Fruit fly (Drosophila melanogaster) whole organism, embryonic: ENCODE results near the gene CG45488.

ENCODE experiments used
- Adf1 ChIP-seq: fragments of 200-800 bp; sonication (Bioruptor generic); IDR thresholded peaks from 2 replicates; pipeline ENCODE4 v1.3.6; 2022; ENCODE audit warnings: missing biosample characterization, missing genetic modification characterization
- Asciz ChIP-seq: fragments of 200-800 bp; sonication (Bioruptor generic); optimal IDR thresholded peaks from 2 replicates; lab custom pipeline; 2017; ENCODE audit warnings: missing biosample characterization, mild to moderate bottlenecking, missing genetic modification characterization, missing genetic modification reagents
- Atf3 ChIP-seq: fragments of 200-800 bp; sonication (Bioruptor generic); optimal IDR thresholded peaks from 3 replicates; lab custom pipeline; 2016; ENCODE audit warnings: missing biosample characterization, missing genetic modification characterization
- BEAF-32 ChIP-seq: fragments of 200-800 bp; sonication (Bioruptor generic); optimal IDR thresholded peaks from 3 replicates; lab custom pipeline; 2017; ENCODE audit warnings: missing biosample characterization, missing genetic modification characterization, mild to moderate bottlenecking, moderate library complexity, missing genetic modification reagents
- CG10979 ChIP-seq: fragments of 200-800 bp; sonication (Bioruptor generic); optimal IDR thresholded peaks from 2 replicates; lab custom pipeline; 2018; ENCODE audit warnings: missing biosample characterization, mild to moderate bottlenecking, missing genetic modification characterization, moderate library complexity
- CG11093 ChIP-seq: fragments of 200-800 bp; sonication (Bioruptor generic); IDR thresholded peaks from 3 replicates; pipeline ENCODE4 v1.3.6; 2022; ENCODE audit warnings: missing biosample characterization, missing genetic modification characterization
- CG11504 ChIP-seq: fragments of 200-800 bp; sonication (Bioruptor generic); optimal IDR thresholded peaks from 3 replicates; lab custom pipeline; 2019; ENCODE audit warnings: missing biosample characterization, mild to moderate bottlenecking, missing genetic modification characterization, moderate library complexity
- CG11695 ChIP-seq: fragments of 200-800 bp; sonication (Bioruptor generic); IDR thresholded peaks from 3 replicates; pipeline ENCODE4 v1.3.6; 2022; ENCODE audit warnings: missing biosample characterization, missing genetic modification characterization
- CG16813 ChIP-seq: fragments of 200-800 bp; sonication (Bioruptor generic); IDR thresholded peaks from 3 replicates; pipeline ENCODE4 v1.3.6; 2022; ENCODE audit warnings: missing biosample characterization, missing genetic modification characterization; ENCODE audit not compliant: partially characterized antibody
- CG17912 ChIP-seq: fragments of 200-800 bp; sonication (Bioruptor generic); optimal IDR thresholded peaks from 2 replicates; lab custom pipeline; 2018; ENCODE audit warnings: missing biosample characterization, mild to moderate bottlenecking, missing genetic modification characterization
- CG1832 ChIP-seq: fragments of 200-800 bp; sonication (Bioruptor generic); optimal IDR thresholded peaks from 2 replicates; lab custom pipeline; 2017; ENCODE audit warnings: missing biosample characterization, mild to moderate bottlenecking, missing genetic modification characterization, inconsistent platforms
- CG2120 ChIP-seq: fragments of 200-800 bp; sonication (Bioruptor generic); optimal IDR thresholded peaks from 3 replicates; lab custom pipeline; 2016; ENCODE audit warnings: missing biosample characterization, missing genetic modification characterization
- CG31441 ChIP-seq: fragments of 200-800 bp; sonication (Bioruptor generic); IDR thresholded peaks from 2 replicates; pipeline ENCODE4 v1.3.6; 2022; ENCODE audit warnings: missing biosample characterization, missing genetic modification characterization
- CG32767 ChIP-seq: fragments of 200-800 bp; sonication (Bioruptor generic); IDR thresholded peaks from 2 replicates; pipeline ENCODE4 v1.3.6; 2022; ENCODE audit warnings: missing biosample characterization, missing genetic modification characterization
- CG33557 ChIP-seq: fragments of 200-800 bp; sonication (Bioruptor generic); optimal IDR thresholded peaks from 2 replicates; lab custom pipeline; 2019; ENCODE audit warnings: missing biosample characterization, mild to moderate bottlenecking, missing genetic modification characterization, moderate library complexity
- CG3407 ChIP-seq: fragments of 200-800 bp; sonication (Bioruptor generic); optimal IDR thresholded peaks from 2 replicates; lab custom pipeline; 2018; ENCODE audit warnings: missing biosample characterization, mild to moderate bottlenecking, missing genetic modification characterization
- CG3995 ChIP-seq: fragments of 200-800 bp; sonication (Bioruptor generic); optimal IDR thresholded peaks from 3 replicates; lab custom pipeline; 2016; ENCODE audit warnings: missing biosample characterization, missing genetic modification characterization
- CG4360 ChIP-seq: fragments of 200-800 bp; sonication (Bioruptor generic); IDR thresholded peaks from 2 replicates; pipeline ENCODE4 v1.3.6; 2022; ENCODE audit warnings: missing biosample characterization, missing genetic modification characterization
- CG6765 ChIP-seq: fragments of 200-800 bp; sonication (Bioruptor generic); optimal IDR thresholded peaks from 3 replicates; lab custom pipeline; 2017; ENCODE audit warnings: missing biosample characterization, mild to moderate bottlenecking, missing genetic modification characterization
- CG9437 ChIP-seq: fragments of 200-800 bp; sonication (Bioruptor generic); optimal IDR thresholded peaks from 2 replicates; lab custom pipeline; 2018; ENCODE audit warnings: missing biosample characterization, mild to moderate bottlenecking, missing genetic modification characterization
- CTCF ChIP-seq: fragments of 200-800 bp; sonication (Bioruptor generic); optimal IDR thresholded peaks from 2 replicates; lab custom pipeline; 2017; ENCODE audit warnings: missing biosample characterization, mild to moderate bottlenecking, missing genetic modification characterization, moderate library complexity
- CoRest ChIP-seq: fragments of 200-800 bp; sonication (Bioruptor generic); optimal IDR thresholded peaks from 3 replicates; lab custom pipeline; 2018; ENCODE audit warnings: missing biosample characterization, mild to moderate bottlenecking, missing genetic modification characterization, moderate library complexity
- CrebB ChIP-seq: fragments of 200-800 bp; sonication (Bioruptor generic); optimal IDR thresholded peaks from 3 replicates; lab custom pipeline; 2018; ENCODE audit warnings: missing biosample characterization, mild to moderate bottlenecking, missing genetic modification characterization
- Deaf1 ChIP-seq: fragments of 200-800 bp; optimal IDR thresholded peaks from 3 replicates; lab custom pipeline; 2019; ENCODE audit warnings: missing biosample characterization, mild to moderate bottlenecking, missing genetic modification characterization, moderate library complexity
- Doc3 ChIP-seq: fragments of 200-800 bp; sonication (Bioruptor generic); IDR thresholded peaks from 3 replicates; pipeline ENCODE4 v1.3.6; 2022; ENCODE audit warnings: missing biosample characterization, missing genetic modification characterization; ENCODE audit not compliant: partially characterized antibody
- Gsc ChIP-seq: fragments of 200-800 bp; sonication (Bioruptor generic); IDR thresholded peaks from 2 replicates; pipeline ENCODE4 v1.3.6; 2022; ENCODE audit warnings: missing biosample characterization, missing genetic modification characterization
- HmgD ChIP-seq: fragments of 200-800 bp; sonication (Bioruptor generic); optimal IDR thresholded peaks from 3 replicates; lab custom pipeline; 2016; ENCODE audit warnings: missing biosample characterization, missing genetic modification characterization
- Med ChIP-seq: fragments of 200-800 bp; sonication (Bioruptor generic); peaks from one replicate; lab custom pipeline; 2016; ENCODE audit warnings: missing biosample characterization, missing genetic modification characterization, mild to moderate bottlenecking, inconsistent platforms, moderate library complexity
- Meics ChIP-seq: fragments of 200-800 bp; sonication (Bioruptor generic); optimal IDR thresholded peaks from 2 replicates; lab custom pipeline; 2017; ENCODE audit warnings: missing biosample characterization, mild to moderate bottlenecking, missing genetic modification characterization
- Nf-YC ChIP-seq: fragments of 200-800 bp; optimal IDR thresholded peaks from 3 replicates; lab custom pipeline; 2019; ENCODE audit warnings: missing biosample characterization, mild to moderate bottlenecking, missing genetic modification characterization, moderate library complexity
- Oli ChIP-seq: fragments of 200-800 bp; sonication (Bioruptor generic); optimal IDR thresholded peaks from 2 replicates; lab custom pipeline; 2018; ENCODE audit warnings: missing biosample characterization, mild to moderate bottlenecking, missing genetic modification characterization, moderate library complexity
- Sry-β ChIP-seq: fragments of 200-800 bp; sonication (Bioruptor generic); optimal IDR thresholded peaks from 2 replicates; lab custom pipeline; 2018; ENCODE audit warnings: missing biosample characterization, mild to moderate bottlenecking, missing genetic modification characterization, moderate library complexity
- Trl ChIP-seq, 3 experiments: fragments of >200 bp in 2 of 3; fragments of 200-800 bp in 1 of 3; sonication (Bioruptor generic) in 1 of 3; optimal IDR thresholded peaks; 2 replicates in 1 of 3; 3 replicates in 2 of 3; lab custom pipeline; 2016 to 2017; ENCODE audit warnings: missing biosample characterization in 1 of 3, missing genetic modification characterization in 1 of 3
- abd-A ChIP-seq: fragments of 200-800 bp; sonication (Bioruptor generic); optimal IDR thresholded peaks from 3 replicates; lab custom pipeline; 2019; ENCODE audit warnings: missing biosample characterization, mild to moderate bottlenecking, missing genetic modification characterization, moderate library complexity
- chinmo ChIP-seq: fragments of 200-800 bp; sonication (Bioruptor generic); IDR thresholded peaks from 4 replicates; pipeline ENCODE4 v1.3.6; 2022; ENCODE audit warnings: missing biosample characterization, missing genetic modification characterization; ENCODE audit not compliant: partially characterized antibody
- dan ChIP-seq: fragments of 200-800 bp; sonication (Bioruptor generic); IDR thresholded peaks from 2 replicates; pipeline ENCODE4 v1.3.6; 2022; ENCODE audit warnings: missing biosample characterization, missing genetic modification characterization
- grau ChIP-seq: fragments of 200-800 bp; optimal IDR thresholded peaks from 3 replicates; lab custom pipeline; 2019; ENCODE audit warnings: missing biosample characterization, mild to moderate bottlenecking, missing genetic modification characterization, moderate library complexity
- hth ChIP-seq: fragments of >200 bp; optimal IDR thresholded peaks from 2 replicates; lab custom pipeline; 2017; ENCODE audit warnings: inconsistent platforms
- insv ChIP-seq, 2 experiments: fragments of 200-800 bp; sonication (Bioruptor generic); optimal IDR thresholded peaks; 3 replicates each; lab custom pipeline; 2016 to 2018; ENCODE audit warnings: missing biosample characterization in 2 of 2, missing genetic modification characterization in 2 of 2
- row ChIP-seq: fragments of 200-800 bp; sonication (Bioruptor generic); IDR thresholded peaks from 3 replicates; pipeline ENCODE4 v1.3.6; 2022; ENCODE audit warnings: missing biosample characterization, missing genetic modification characterization
- sens ChIP-seq: fragments of 200-800 bp; sonication (Bioruptor generic); peaks from one replicate; lab custom pipeline; 2016; ENCODE audit warnings: missing biosample characterization, missing genetic modification characterization
- tll ChIP-seq, 2 experiments: fragments of 200-800 bp in 1 of 2; fragments of >200 bp in 1 of 2; sonication (Bioruptor generic) in 1 of 2; optimal IDR thresholded peaks; 2 replicates each; lab custom pipeline; 2017 to 2019; ENCODE audit warnings: missing biosample characterization in 2 of 2, missing genetic modification characterization in 2 of 2, mild to moderate bottlenecking in 1 of 2, moderate library complexity in 1 of 2
- twi ChIP-seq: fragments of 200-800 bp; optimal IDR thresholded peaks from 2 replicates; lab custom pipeline; 2019; ENCODE audit warnings: missing biosample characterization, mild to moderate bottlenecking, missing genetic modification characterization, moderate library complexity
- unc-4 ChIP-seq: fragments of 200-800 bp; sonication (Bioruptor generic); IDR thresholded peaks from 2 replicates; pipeline ENCODE4 v1.3.6; 2022; ENCODE audit warnings: missing biosample characterization, missing genetic modification characterization; ENCODE audit not compliant: partially characterized antibody
- vnd ChIP-seq: fragments of 200-800 bp; sonication (Bioruptor generic); IDR thresholded peaks from 3 replicates; pipeline ENCODE4 v1.3.6; 2022; ENCODE audit warnings: missing biosample characterization, missing genetic modification characterization; ENCODE audit not compliant: partially characterized antibody
- wdn ChIP-seq: fragments of 200-800 bp; sonication (Bioruptor generic); IDR thresholded peaks from 2 replicates; pipeline ENCODE4 v1.3.6; 2022; ENCODE audit warnings: missing biosample characterization, missing genetic modification characterization

The CG45488 gene

DNA sequence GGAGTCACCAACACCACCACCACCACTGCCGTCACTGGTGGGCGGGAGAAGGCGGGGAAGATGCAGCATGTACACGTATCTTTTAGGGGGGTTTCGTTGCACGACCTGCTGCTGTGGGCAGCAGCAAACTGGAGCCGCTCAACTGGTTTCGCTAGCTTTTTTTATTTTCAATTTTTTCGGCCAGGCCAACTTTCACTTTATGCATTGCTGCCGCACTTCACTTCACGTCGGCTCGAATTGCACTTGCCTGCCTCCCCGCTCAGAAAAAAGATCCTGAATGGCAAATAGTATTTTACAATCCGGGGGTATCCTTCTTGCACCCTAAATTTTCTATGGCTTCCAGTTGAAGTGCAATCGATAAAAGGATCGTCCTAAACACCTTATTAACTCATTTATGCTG is 20.3 kb downstream of the CG45488 start:
- TF ChIP-seq CG32767: no peak
- no peak for TF ChIP-seq Adf1 (GFP tag; lab: Robert Waterston, UW)
- peak; percentile 84 for TF ChIP-seq CG3407 (GFP tag; lab: Kevin White, UChicago)

DNA sequence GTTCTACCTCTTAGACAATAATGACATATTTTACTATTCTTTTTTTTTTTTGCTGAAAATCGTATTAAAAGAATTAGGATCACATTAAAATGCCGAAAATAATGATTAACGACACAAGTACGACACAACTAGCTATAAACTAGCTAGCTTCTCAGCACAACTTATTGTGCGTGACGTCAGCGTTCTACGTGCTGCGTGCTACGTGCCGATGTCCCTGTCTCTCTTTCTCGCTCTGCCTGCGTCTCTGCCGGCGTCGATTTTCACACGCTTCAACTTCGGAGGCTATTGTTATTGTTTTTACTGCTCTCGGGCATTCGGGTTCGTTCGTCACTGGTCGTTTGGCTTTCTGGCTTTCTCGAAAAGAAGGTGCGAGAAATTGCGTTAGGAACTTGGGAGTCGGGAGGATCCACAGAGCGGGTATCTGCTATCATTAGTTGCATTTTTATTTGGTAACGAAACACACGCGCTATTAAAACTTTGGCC is 22.2 kb downstream of the CG45488 start:
- TF ChIP-seq tll (GFP tag; optimal IDR thresholded peaks at IDR 0.05; lab: Kevin White, UChicago): peak in 1 of 2 experiments; percentile 70
- TF ChIP-seq Meics (GFP tag; lab: Kevin White, UChicago): peak; percentile 21
- peak; percentile 21 for TF ChIP-seq CG33557
- TF ChIP-seq CoRest (tag; lab: Kevin White, UChicago): peak; percentile 4
- TF ChIP-seq BEAF-32 (GFP tag; lab: Kevin White, UChicago): peak; percentile 6
- no peak for TF ChIP-seq CG11093 (GFP tag; lab: Robert Waterston, UW)
- TF ChIP-seq Deaf1 (tag; lab: Kevin White, UChicago): peak; percentile 94
- no peak for TF ChIP-seq CG3995
- no peak for TF ChIP-seq CrebB (tag; lab: Kevin White, UChicago)
- TF ChIP-seq CG11504 (tag; lab: Kevin White, UChicago): peak; percentile 15
- TF ChIP-seq CG11695 (GFP tag; lab: Robert Waterston, UW): peak; percentile 39; the same call in 1 of the 3 replicates
- peak; percentile 35 for TF ChIP-seq sens (GFP tag; lab: Kevin White, UChicago)
- TF ChIP-seq Trl (optimal IDR thresholded peaks at IDR 0.05; lab: Kevin White, UChicago): peak in 1 of 2 experiments; percentile 6
- TF ChIP-seq Trl (GFP tag; optimal IDR thresholded peaks at IDR 0.05; lab: Kevin White, UChicago): no peak
- peak; percentile 60 for TF ChIP-seq row (GFP tag; lab: Robert Waterston, UW)
- peak; percentile 94 for TF ChIP-seq Adf1 (GFP tag; lab: Robert Waterston, UW)
- TF ChIP-seq CG9437 (GFP tag; lab: Kevin White, UChicago): peak; percentile 78
- peak; percentile 47 for TF ChIP-seq CG1832 (GFP tag; lab: Kevin White, UChicago)
- no peak for TF ChIP-seq Asciz (GFP tag; lab: Kevin White, UChicago)
- TF ChIP-seq abd-A (tag; lab: Kevin White, UChicago): no peak
- peak; percentile 4 for TF ChIP-seq Atf3 (GFP tag; lab: Kevin White, UChicago)
- no peak for TF ChIP-seq twi (tag; lab: Kevin White, UChicago)
- TF ChIP-seq CG16813: no peak
- 0 out of 4 replicates have a peak, but pooled peaks have one; percentile 8 for TF ChIP-seq chinmo (GFP tag; lab: Robert Waterston, UW)
- 0 out of 2 replicates have a peak, but pooled peaks have one; percentile 19 for TF ChIP-seq unc-4 (GFP tag; lab: Robert Waterston, UW)
- TF ChIP-seq grau (tag; lab: Kevin White, UChicago): peak; percentile 27
- TF ChIP-seq Nf-YC: peak; percentile 5
- TF ChIP-seq Med (GFP tag; lab: Kevin White, UChicago): peak; percentile 67
- peak; percentile 16 for TF ChIP-seq CG2120 (GFP tag; lab: Kevin White, UChicago)

DNA sequence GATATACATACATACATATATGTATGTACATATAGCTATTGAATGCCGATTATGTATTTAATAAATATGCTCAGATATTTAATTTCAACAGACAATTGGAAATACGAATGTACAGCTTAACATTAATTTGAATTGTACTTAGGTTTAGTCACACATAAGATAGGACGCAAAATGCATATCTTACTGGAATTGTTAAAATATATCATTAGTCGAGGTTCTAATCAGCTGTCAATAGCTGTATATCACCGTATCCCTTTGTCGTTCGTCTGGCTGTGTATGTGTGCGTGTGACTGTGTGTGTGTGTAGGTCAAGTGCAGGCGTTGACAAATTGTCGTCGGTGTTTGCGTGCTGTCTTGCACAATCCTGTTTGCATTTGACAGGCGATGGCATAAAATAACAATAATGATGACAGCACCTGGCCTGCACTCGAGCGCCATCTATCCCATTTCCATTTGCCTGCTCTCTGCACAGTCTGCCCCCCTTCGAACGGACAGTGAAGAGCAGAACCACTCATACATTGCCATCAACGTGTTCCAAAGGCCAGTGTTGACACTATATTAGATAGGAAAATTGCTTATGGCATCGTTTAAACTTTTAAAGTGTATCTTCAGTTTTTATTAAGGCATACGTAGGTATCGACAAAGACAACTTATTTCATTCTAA is 22.8 kb downstream of the CG45488 start:
- TF ChIP-seq Gsc (GFP tag; lab: Robert Waterston, UW) (no peak), sens (GFP tag; lab: Kevin White, UChicago) (peak; percentile 58), HmgD (no peak), CG17912 (GFP tag; lab: Kevin White, UChicago) (no peak), CG10979 (peak; percentile 18), Oli (no peak), hth (lab: Kevin White, UChicago) (no peak), wdn (GFP tag; lab: Robert Waterston, UW) (no peak), vnd (GFP tag; lab: Robert Waterston, UW) (0 out of 3 replicates have a peak, but pooled peaks have one; percentile 9), insv (GFP tag; optimal IDR thresholded peaks at IDR 0.05; lab: Kevin White, UChicago) (no peak), Sry-β (GFP tag; lab: Kevin White, UChicago) (peak; percentile 90), dan (GFP tag; lab: Robert Waterston, UW) (no peak), grau (tag; lab: Kevin White, UChicago) (peak; percentile 92), CG6765 (GFP tag; lab: Kevin White, UChicago) (no peak), BEAF-32 (GFP tag; lab: Kevin White, UChicago) (peak; percentile 20), CG31441 (GFP tag; lab: Robert Waterston, UW) (no peak), Doc3 (GFP tag; lab: Robert Waterston, UW) (no peak), CG4360 (GFP tag; lab: Robert Waterston, UW) (no peak), CTCF (GFP tag; lab: Kevin White, UChicago) (peak; percentile 87)
